Worm (Caenorhabditis elegans): ENCODE data around the gene C28C12.1.

Gene C28C12.1

DNA sequence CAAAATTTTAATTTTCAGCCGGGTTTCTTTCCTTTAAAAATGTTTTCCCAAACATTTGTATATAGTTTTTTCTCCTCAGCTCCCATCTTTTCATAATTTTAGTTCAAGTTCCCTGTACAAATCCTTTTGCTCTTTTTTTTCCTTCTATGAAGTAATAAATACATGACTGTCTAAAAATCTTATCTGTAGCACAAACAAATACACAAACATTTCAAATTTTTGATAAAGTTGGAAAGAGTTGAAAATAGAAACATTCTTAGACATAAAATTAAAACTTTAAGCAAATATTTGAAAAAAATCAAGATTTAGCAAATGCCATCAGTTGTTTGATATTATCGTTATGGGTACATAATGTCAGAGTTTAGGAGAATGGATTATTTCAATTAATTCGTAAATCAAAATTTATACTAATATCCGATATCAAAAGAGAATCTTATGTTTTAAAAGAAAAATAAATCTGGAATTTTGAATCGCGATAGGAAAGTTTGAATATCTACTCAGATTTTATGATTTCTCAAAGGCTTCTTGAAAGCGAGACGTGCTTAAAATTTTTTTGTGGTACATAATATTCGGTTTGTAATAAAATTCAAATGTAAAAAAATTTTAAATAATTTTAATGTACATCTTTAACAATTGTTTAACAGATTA, 36.7 kb downstream of the C28C12.1 start:
- TF ChIP-seq ceh-36 (tag; optimal IDR thresholded peaks at IDR 0.05) (no peak), F13C5.2 (tag; optimal IDR thresholded peaks at IDR 0.05) (no peak), pes-1 (GFP tag; IDR thresholded peaks at IDR 0.05) (no peak), ceh-13 (GFP tag; optimal IDR thresholded peaks at IDR 0.05) (no peak)

DNA sequence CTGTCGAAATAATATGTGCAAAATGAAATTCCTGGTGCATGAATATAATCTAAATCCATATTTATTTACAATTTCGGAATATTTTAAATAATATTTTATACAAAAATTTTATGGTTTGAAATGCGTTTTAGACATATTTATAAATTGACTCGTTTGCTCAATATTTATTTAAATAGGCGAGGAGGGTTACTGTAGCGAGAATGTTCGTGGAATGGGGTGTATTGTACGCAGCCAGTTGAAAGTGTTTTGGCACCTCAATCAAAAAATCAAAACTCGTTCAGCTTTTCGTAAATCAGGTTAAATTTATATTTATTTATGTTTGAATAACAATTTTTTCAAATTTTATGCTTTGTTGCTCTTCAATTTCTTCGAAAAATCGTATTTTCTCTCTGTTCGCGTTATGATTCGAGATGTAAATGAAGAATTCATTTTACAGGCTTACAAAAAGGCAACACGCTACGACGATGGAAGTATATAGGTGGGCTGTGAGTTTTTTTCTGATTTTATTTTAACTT, 37.2 kb downstream of the C28C12.1 start, which contains the start of gene hyl-1:
TSS of gene hyl-1 (plus strand) at position 465 of the 515 bp plus-strand sequence.
- TF ChIP-seq ceh-36 (tag; optimal IDR thresholded peaks at IDR 0.05) (no peak), tra-4 (tag; optimal IDR thresholded peaks at IDR 0.05) (no peak), hmg-4 (GFP tag; optimal IDR thresholded peaks at IDR 0.05) (no peak), hnd-1 (tag; optimal IDR thresholded peaks at IDR 0.05) (no peak), scrt-1 (GFP tag; IDR thresholded peaks at IDR 0.05) (no peak), F13C5.2 (tag; optimal IDR thresholded peaks at IDR 0.05) (no peak), tbx-11 (GFP tag; IDR thresholded peaks at IDR 0.05) (no peak), tbx-37 (GFP tag; conservative IDR thresholded peaks at IDR 0.05) (no peak), ets-7 (tag; optimal IDR thresholded peaks at IDR 0.05) (no peak), ceh-13 (GFP tag; optimal IDR thresholded peaks at IDR 0.05) (no peak), ama-1 (optimal IDR thresholded peaks at IDR 0.05) (no peak), aly-1 (tag; optimal IDR thresholded peaks at IDR 0.05) (no peak), hmbx-1 (tag; optimal IDR thresholded peaks at IDR 0.05) (no peak), B0310.2 (tag; optimal IDR thresholded peaks at IDR 0.05) (no peak), sea-1 (GFP tag; conservative IDR thresholded peaks at IDR 0.05) (no peak)

ce11 chrIV:8539645-8540044, 38.2 kb downstream of the C28C12.1 start:
- no peak for TF ChIP-seq aly-1 (tag; optimal IDR thresholded peaks at IDR 0.05)

DNA sequence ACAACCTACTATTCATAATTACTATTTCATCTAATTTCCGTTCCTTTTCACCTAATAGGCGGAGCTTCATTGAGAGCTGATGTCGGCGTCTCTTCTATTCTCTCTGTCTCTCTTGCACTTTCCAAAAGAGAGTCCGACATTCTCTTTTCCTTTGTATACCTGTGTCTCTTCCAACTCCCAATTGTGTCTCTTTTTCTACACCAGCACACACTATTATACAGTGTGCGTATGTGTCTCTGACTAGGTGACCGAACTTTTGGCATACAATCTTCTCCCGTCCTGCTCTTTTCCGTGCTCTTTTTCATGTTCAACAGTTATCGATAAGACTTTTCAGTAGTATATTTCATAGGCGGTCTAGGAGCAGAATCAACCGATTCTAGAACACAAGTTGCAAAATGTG, 38.8 kb downstream of the C28C12.1 start:
- TF ChIP-seq F13C5.2 (tag; optimal IDR thresholded peaks at IDR 0.05) = peak; percentile 19
- no peak for TF ChIP-seq tbx-37 (GFP tag; conservative IDR thresholded peaks at IDR 0.05)

- TF ChIP-seq tbx-11 (GFP tag; IDR thresholded peaks at IDR 0.05) = no peak
- TF ChIP-seq ets-7 (tag; optimal IDR thresholded peaks at IDR 0.05) = no peak
- no peak for TF ChIP-seq B0310.2 (tag; optimal IDR thresholded peaks at IDR 0.05)
Measured at ce11 chrIV:8542272-8542671, 40.8 kb downstream of the C28C12.1 start.
